Fruit fly (Drosophila melanogaster): ENCODE measurements around the gene PNKP.

The PNKP gene

dm6 chr3R:8316344-8317105 lies 26.8 kb downstream of the PNKP start, which contains the start of gene Coq2:
Gene Coq2 (minus strand): TSS chr3R:8316543.
- no peak for TF ChIP-seq gl (tag; optimal IDR thresholded peaks at IDR 0.05)
- no peak for TF ChIP-seq CG4496 (GFP tag; IDR thresholded peaks at IDR 0.05)
- TF ChIP-seq CG13204 (GFP tag; optimal IDR thresholded peaks at IDR 0.05) = no peak
- no peak for TF ChIP-seq CG12605 (GFP tag; IDR thresholded peaks at IDR 0.05)
- TF ChIP-seq CG9948 (tag; optimal IDR thresholded peaks at IDR 0.05) = no peak
- no peak for TF ChIP-seq CG8159 (tag; optimal IDR thresholded peaks at IDR 0.05)
- no peak for TF ChIP-seq fd96Ca (GFP tag; IDR thresholded peaks at IDR 0.05)
- no peak for TF ChIP-seq Pif1B (GFP tag; optimal IDR thresholded peaks at IDR 0.05)
- TF ChIP-seq CG10348 (GFP tag; IDR thresholded peaks at IDR 0.05) = no peak
- no peak for TF ChIP-seq D1 (tag; optimal IDR thresholded peaks at IDR 0.05)
- TF ChIP-seq CG34367 (tag; optimal IDR thresholded peaks at IDR 0.05) = no peak
- no peak for TF ChIP-seq CG32121 (GFP tag; IDR thresholded peaks at IDR 0.05)
- no peak for TF ChIP-seq Ets98B (GFP tag; IDR thresholded peaks at IDR 0.05)
- no peak for TF ChIP-seq rn (GFP tag; IDR thresholded peaks at IDR 0.05)
- TF ChIP-seq CG14655 (GFP tag; optimal IDR thresholded peaks at IDR 0.05) = no peak
- no peak for TF ChIP-seq CG15710 (tag; optimal IDR thresholded peaks at IDR 0.05)

- TF ChIP-seq Pif1A (GFP tag; optimal IDR thresholded peaks at IDR 0.05) (no peak), CG32121 (GFP tag; IDR thresholded peaks at IDR 0.05) (no peak), CG15710 (tag; optimal IDR thresholded peaks at IDR 0.05) (no peak), CG8159 (tag; optimal IDR thresholded peaks at IDR 0.05) (no peak), gl (tag; optimal IDR thresholded peaks at IDR 0.05) (no peak), CG34367 (tag; optimal IDR thresholded peaks at IDR 0.05) (no peak), fd96Ca (GFP tag; IDR thresholded peaks at IDR 0.05) (no peak), CG17806 (tag; optimal IDR thresholded peaks at IDR 0.05) (no peak), CG14655 (GFP tag; optimal IDR thresholded peaks at IDR 0.05) (no peak), D1 (tag; optimal IDR thresholded peaks at IDR 0.05) (no peak), CG4496 (GFP tag; IDR thresholded peaks at IDR 0.05) (no peak), CG10348 (GFP tag; IDR thresholded peaks at IDR 0.05) (no peak), CG8301 (tag; optimal IDR thresholded peaks at IDR 0.05) (no peak), Snoo (tag; optimal IDR thresholded peaks at IDR 0.05) (no peak), Pif1B (GFP tag; optimal IDR thresholded peaks at IDR 0.05) (no peak), Ets98B (GFP tag; IDR thresholded peaks at IDR 0.05) (no peak), CG13204 (GFP tag; optimal IDR thresholded peaks at IDR 0.05) (no peak)
Observed at dm6 chr3R:8313038-8313437, 30.3 kb downstream of the PNKP start, which contains the start of gene CG7483. Gene CG7483 (plus strand): TSS chr3R:8313208.

- TF ChIP-seq gl (tag; optimal IDR thresholded peaks at IDR 0.05) (no peak), rn (GFP tag; IDR thresholded peaks at IDR 0.05) (no peak)
Observed at dm6 chr3R:8312037-8312436, 31.3 kb downstream of the PNKP start, which contains the start of the genes CG11694 and CG11698. Gene CG11694 (minus strand): TSS chr3R:8312137. Gene CG11698 (plus strand): TSS chr3R:8312188.

dm6 chr3R:8310678-8311077 lies 32.6 kb downstream of the PNKP start, which contains the start of gene CG11693:
Gene CG11693 (minus strand): TSS chr3R:8310778.
- TF ChIP-seq CG32121 (GFP tag; IDR thresholded peaks at IDR 0.05) (no peak), CG13204 (GFP tag; optimal IDR thresholded peaks at IDR 0.05) (no peak), CG8159 (tag; optimal IDR thresholded peaks at IDR 0.05) (no peak), CG17806 (tag; optimal IDR thresholded peaks at IDR 0.05) (no peak), CG34367 (tag; optimal IDR thresholded peaks at IDR 0.05) (no peak)

- TF ChIP-seq CG32121 (GFP tag; IDR thresholded peaks at IDR 0.05) (no peak), Pif1B (GFP tag; optimal IDR thresholded peaks at IDR 0.05) (no peak), CG10348 (GFP tag; IDR thresholded peaks at IDR 0.05) (no peak), CG14655 (GFP tag; optimal IDR thresholded peaks at IDR 0.05) (no peak), EcR (GFP tag; optimal IDR thresholded peaks at IDR 0.05) (no peak), Snoo (tag; optimal IDR thresholded peaks at IDR 0.05) (no peak), fd96Ca (GFP tag; IDR thresholded peaks at IDR 0.05) (no peak), CG4496 (GFP tag; IDR thresholded peaks at IDR 0.05) (no peak)
Observed at dm6 chr3R:8308515-8308959, 34.8 kb downstream of the PNKP start, which contains the start of gene tex. Gene tex (minus strand): TSS chr3R:8308645.

dm6 chr3R:8307283-8307682 lies 36.0 kb downstream of the PNKP start:
- TF ChIP-seq Snoo (tag; optimal IDR thresholded peaks at IDR 0.05) (no peak), fd96Ca (GFP tag; IDR thresholded peaks at IDR 0.05) (no peak), CG15710 (tag; optimal IDR thresholded peaks at IDR 0.05) (no peak), CG8301 (tag; optimal IDR thresholded peaks at IDR 0.05) (no peak), CG14655 (GFP tag; optimal IDR thresholded peaks at IDR 0.05) (no peak), EcR (GFP tag; optimal IDR thresholded peaks at IDR 0.05) (no peak), CG13204 (GFP tag; optimal IDR thresholded peaks at IDR 0.05) (no peak), CG9948 (tag; optimal IDR thresholded peaks at IDR 0.05) (no peak), D1 (tag; optimal IDR thresholded peaks at IDR 0.05) (no peak), CG17806 (tag; optimal IDR thresholded peaks at IDR 0.05) (no peak), rn (GFP tag; IDR thresholded peaks at IDR 0.05) (no peak), gl (tag; optimal IDR thresholded peaks at IDR 0.05) (no peak), CG12605 (GFP tag; IDR thresholded peaks at IDR 0.05) (no peak), Pif1A (GFP tag; optimal IDR thresholded peaks at IDR 0.05) (no peak), CG8159 (tag; optimal IDR thresholded peaks at IDR 0.05) (no peak), CG10348 (GFP tag; IDR thresholded peaks at IDR 0.05) (no peak)

Measured in whole organism, pupa.